Worm (Caenorhabditis elegans) whole organism, young adult: ENCODE data around the gene mig-22.

Experiments
- C06A6.2 ChIP-seq: fragments of 200-800 bp; sonication (Bioruptor generic); conservative IDR thresholded peaks from 2 replicates; pipeline ENCODE4 v1.3.6; 2022; ENCODE audit warnings: missing genetic modification characterization, missing compliant biosample characterization
- D2030.7 ChIP-seq: fragments of 200-800 bp; sonication (Bioruptor generic); IDR thresholded peaks from 2 replicates; pipeline ENCODE4 v1.3.6; 2022; ENCODE audit warnings: missing genetic modification reagents, missing genetic modification characterization, missing compliant biosample characterization
- F10E7.11 ChIP-seq: sonication (generic microtip); optimal IDR thresholded peaks from 2 replicates; lab custom pipeline; 2017; ENCODE audit warnings: mild to moderate bottlenecking, missing genetic modification characterization, moderate library complexity, missing compliant biosample characterization
- F33H1.4 ChIP-seq: fragments of 200-800 bp; sonication (Bioruptor generic); IDR thresholded peaks from 2 replicates; pipeline ENCODE4 v1.3.6; 2022; ENCODE audit warnings: missing genetic modification reagents, missing genetic modification characterization, missing compliant biosample characterization
- F52B5.7 ChIP-seq: sonication (generic microtip); optimal IDR thresholded peaks from 2 replicates; lab custom pipeline; 2016; ENCODE audit warnings: mild to moderate bottlenecking, missing genetic modification characterization, missing compliant biosample characterization
- F57A8.1 ChIP-seq: fragments of 200-800 bp; sonication (Bioruptor generic); optimal IDR thresholded peaks from 2 replicates; lab custom pipeline; 2018; ENCODE audit warnings: mild to moderate bottlenecking, missing genetic modification characterization, moderate library complexity, missing compliant biosample characterization
- K11D2.4 ChIP-seq: fragments of 200-800 bp; sonication (Bioruptor generic); IDR thresholded peaks from 2 replicates; pipeline ENCODE4 v1.3.6; 2022; ENCODE audit warnings: missing genetic modification reagents, missing genetic modification characterization, missing compliant biosample characterization
- K12H6.12 ChIP-seq: fragments of 200-800 bp; sonication (Bioruptor generic); optimal IDR thresholded peaks from 2 replicates; lab custom pipeline; 2018; ENCODE audit warnings: mild to moderate bottlenecking, missing genetic modification characterization, missing compliant biosample characterization
- athp-1 ChIP-seq: sonication (generic microtip); optimal IDR thresholded peaks from 2 replicates; lab custom pipeline; 2017; ENCODE audit warnings: mild to moderate bottlenecking, missing genetic modification characterization, missing compliant biosample characterization
- attf-5 ChIP-seq: fragments of 200-800 bp; sonication (Bioruptor generic); optimal IDR thresholded peaks from 2 replicates; lab custom pipeline; 2018; ENCODE audit warnings: mild to moderate bottlenecking, missing genetic modification characterization, missing compliant biosample characterization
- attf-6 ChIP-seq: fragments of 200-800 bp; sonication (Bioruptor generic); IDR thresholded peaks from 2 replicates; pipeline ENCODE4 v1.3.6; 2022; ENCODE audit warnings: missing genetic modification reagents, missing genetic modification characterization, missing compliant biosample characterization
- ceh-79 ChIP-seq: sonication (generic microtip); optimal IDR thresholded peaks from 2 replicates; lab custom pipeline; 2017; ENCODE audit warnings: mild to moderate bottlenecking, missing genetic modification characterization, missing compliant biosample characterization
- chd-7 ChIP-seq: sonication (generic microtip); optimal IDR thresholded peaks from 2 replicates; lab custom pipeline; 2016; ENCODE audit warnings: mild to moderate bottlenecking, missing genetic modification characterization, moderate library complexity, missing compliant biosample characterization
- dox-1 ChIP-seq: fragments of 200-800 bp; sonication (Bioruptor generic); IDR thresholded peaks from 2 replicates; pipeline ENCODE4 v1.3.6; 2022; ENCODE audit warnings: missing genetic modification reagents, missing genetic modification characterization, missing compliant biosample characterization
- dpff-1 ChIP-seq: sonication (generic microtip); optimal IDR thresholded peaks from 2 replicates; lab custom pipeline; 2017; ENCODE audit warnings: mild to moderate bottlenecking, missing genetic modification characterization, missing compliant biosample characterization
- egl-18 ChIP-seq: fragments of 200-800 bp; sonication (Bioruptor generic); IDR thresholded peaks from 2 replicates; pipeline ENCODE4 v1.3.6; 2022; ENCODE audit warnings: missing genetic modification reagents, missing genetic modification characterization, missing compliant biosample characterization
- egl-44 ChIP-seq: fragments of 200-800 bp; sonication (Bioruptor generic); IDR thresholded peaks from 2 replicates; pipeline ENCODE4 v1.3.6; 2022; ENCODE audit warnings: missing genetic modification reagents, missing genetic modification characterization, missing compliant biosample characterization
- ets-4 ChIP-seq: fragments of 200-800 bp; sonication (Bioruptor generic); optimal IDR thresholded peaks from 2 replicates; lab custom pipeline; 2018; ENCODE audit warnings: mild to moderate bottlenecking, missing genetic modification characterization, missing compliant biosample characterization
- fkh-3 ChIP-seq: sonication (generic microtip); optimal IDR thresholded peaks from 2 replicates; lab custom pipeline; 2016; ENCODE audit warnings: mild to moderate bottlenecking, missing genetic modification characterization, missing compliant biosample characterization
- gei-17 ChIP-seq: fragments of 200-800 bp; sonication (Bioruptor generic); optimal IDR thresholded peaks from 2 replicates; lab custom pipeline; 2018; ENCODE audit warnings: mild to moderate bottlenecking, missing genetic modification characterization, missing compliant biosample characterization
- hmg-1.2 ChIP-seq: fragments of 200-800 bp; sonication (Bioruptor generic); IDR thresholded peaks from 2 replicates; pipeline ENCODE4 v1.3.6; 2022; ENCODE audit warnings: missing genetic modification reagents, missing genetic modification characterization, missing compliant biosample characterization
- hmg-20 ChIP-seq: fragments of 200-800 bp; sonication (Bioruptor generic); IDR thresholded peaks from 2 replicates; pipeline ENCODE4 v1.3.6; 2022; ENCODE audit warnings: missing genetic modification reagents, missing genetic modification characterization, missing compliant biosample characterization
- hrde-1 ChIP-seq: sonication (generic microtip); optimal IDR thresholded peaks from 2 replicates; lab custom pipeline; 2016; ENCODE audit warnings: missing genetic modification characterization, mild to moderate bottlenecking, missing compliant biosample characterization, moderate library complexity, missing genotype, missing genetic modification reagents, borderline replicate concordance
- lag-1 ChIP-seq: fragments of 200-800 bp; sonication (Bioruptor generic); IDR thresholded peaks from 2 replicates; pipeline ENCODE4 v1.3.6; 2022; ENCODE audit warnings: missing genetic modification reagents, missing genetic modification characterization, missing compliant biosample characterization
- let-607 ChIP-seq, 2 experiments: fragments of 200-800 bp in 1 of 2; sonication (Bioruptor generic) in 1 of 2; sonication (generic microtip) in 1 of 2; optimal IDR thresholded peaks; 2 replicates each; lab custom pipeline; 2016 to 2018; ENCODE audit warnings: mild to moderate bottlenecking in 2 of 2, missing compliant biosample characterization in 2 of 2, missing genetic modification characterization in 2 of 2, moderate library complexity in 2 of 2, missing genotype in 1 of 2
- lin-40 ChIP-seq: sonication (generic microtip); optimal IDR thresholded peaks from 2 replicates; lab custom pipeline; 2016; ENCODE audit warnings: missing genetic modification characterization, mild to moderate bottlenecking, missing compliant biosample characterization, missing genotype, missing genetic modification reagents
- lin-54 ChIP-seq: fragments of 200-800 bp; sonication (Bioruptor generic); optimal IDR thresholded peaks from 2 replicates; lab custom pipeline; 2018; ENCODE audit warnings: mild to moderate bottlenecking, missing genetic modification characterization, missing compliant biosample characterization
- lsl-1 ChIP-seq: fragments of 200-800 bp; sonication (Bioruptor generic); optimal IDR thresholded peaks from 2 replicates; lab custom pipeline; 2018; ENCODE audit warnings: mild to moderate bottlenecking, missing genetic modification characterization, moderate library complexity, missing compliant biosample characterization
- madf-10 ChIP-seq: sonication (generic microtip); optimal IDR thresholded peaks from 2 replicates; lab custom pipeline; 2016; ENCODE audit warnings: mild to moderate bottlenecking, missing genetic modification characterization, missing compliant biosample characterization
- mcd-1 ChIP-seq: fragments of 200-800 bp; sonication (Bioruptor generic); IDR thresholded peaks from 2 replicates; pipeline ENCODE4 v1.3.6; 2022; ENCODE audit warnings: missing genetic modification reagents, missing genetic modification characterization, missing compliant biosample characterization
- nfyb-1 ChIP-seq: fragments of 200-800 bp; sonication (Bioruptor generic); IDR thresholded peaks from 2 replicates; pipeline ENCODE4 v1.3.6; 2022; ENCODE audit warnings: missing genetic modification reagents, missing genetic modification characterization, missing compliant biosample characterization
- nhr-80 ChIP-seq: sonication (generic microtip); optimal IDR thresholded peaks from 2 replicates; lab custom pipeline; 2016; ENCODE audit warnings: missing genetic modification characterization, missing compliant biosample characterization
- pbrm-1 ChIP-seq: fragments of 200-800 bp; sonication (Bioruptor generic); IDR thresholded peaks from 2 replicates; pipeline ENCODE4 v1.3.6; 2022; ENCODE audit warnings: missing genetic modification reagents, missing genetic modification characterization, missing compliant biosample characterization
- rcor-1 ChIP-seq: fragments of 200-800 bp; sonication (Bioruptor generic); IDR thresholded peaks from 2 replicates; pipeline ENCODE4 v1.3.6; 2022; ENCODE audit warnings: missing genetic modification reagents, missing genetic modification characterization, missing compliant biosample characterization
- snpc-3.4 ChIP-seq: sonication (generic microtip); optimal IDR thresholded peaks from 2 replicates; lab custom pipeline; 2017; ENCODE audit warnings: missing genetic modification characterization, mild to moderate bottlenecking, missing compliant biosample characterization, antibody characterized with exemption, moderate library complexity, missing genotype, missing genetic modification reagents
- somi-1 ChIP-seq: fragments of 200-800 bp; sonication (Bioruptor generic); optimal IDR thresholded peaks from 2 replicates; lab custom pipeline; 2018; ENCODE audit warnings: mild to moderate bottlenecking, missing genetic modification characterization, missing compliant biosample characterization
- tlf-1 ChIP-seq: fragments of 200-800 bp; sonication (Bioruptor generic); optimal IDR thresholded peaks from 2 replicates; lab custom pipeline; 2018; ENCODE audit warnings: mild to moderate bottlenecking, missing genetic modification characterization, missing compliant biosample characterization
- zfh-2 ChIP-seq: fragments of 200-800 bp; sonication (Bioruptor generic); conservative IDR thresholded peaks from 2 replicates; pipeline ENCODE4 v1.3.6; 2022; ENCODE audit warnings: missing genetic modification reagents, missing genetic modification characterization, missing compliant biosample characterization
- zim-3 ChIP-seq: sonication (generic microtip); optimal IDR thresholded peaks from 2 replicates; lab custom pipeline; 2017; ENCODE audit warnings: mild to moderate bottlenecking, missing genetic modification characterization, moderate library complexity, missing compliant biosample characterization
- ztf-18 ChIP-seq: sonication (generic microtip); optimal IDR thresholded peaks from 2 replicates; lab custom pipeline; 2016; ENCODE audit warnings: missing genotype, mild to moderate bottlenecking, missing genetic modification characterization, missing compliant biosample characterization
- ztf-22 ChIP-seq: fragments of 200-800 bp; sonication (Bioruptor generic); optimal IDR thresholded peaks from 2 replicates; lab custom pipeline; 2018; ENCODE audit warnings: mild to moderate bottlenecking, missing genetic modification characterization, moderate library complexity, missing compliant biosample characterization
- ztf-25 ChIP-seq: fragments of 200-800 bp; sonication (Bioruptor generic); IDR thresholded peaks from 2 replicates; pipeline ENCODE4 v1.3.6; 2022; ENCODE audit warnings: missing genetic modification reagents, missing genetic modification characterization, missing compliant biosample characterization
- ztf-26 ChIP-seq: sonication (generic microtip); optimal IDR thresholded peaks from 2 replicates; lab custom pipeline; 2017; ENCODE audit warnings: missing genetic modification characterization, missing compliant biosample characterization
- ztf-3 ChIP-seq: fragments of 200-800 bp; sonication (Bioruptor generic); optimal IDR thresholded peaks from 2 replicates; lab custom pipeline; 2018; ENCODE audit warnings: mild to moderate bottlenecking, missing genetic modification characterization, missing compliant biosample characterization

mig-22 gene

DNA sequence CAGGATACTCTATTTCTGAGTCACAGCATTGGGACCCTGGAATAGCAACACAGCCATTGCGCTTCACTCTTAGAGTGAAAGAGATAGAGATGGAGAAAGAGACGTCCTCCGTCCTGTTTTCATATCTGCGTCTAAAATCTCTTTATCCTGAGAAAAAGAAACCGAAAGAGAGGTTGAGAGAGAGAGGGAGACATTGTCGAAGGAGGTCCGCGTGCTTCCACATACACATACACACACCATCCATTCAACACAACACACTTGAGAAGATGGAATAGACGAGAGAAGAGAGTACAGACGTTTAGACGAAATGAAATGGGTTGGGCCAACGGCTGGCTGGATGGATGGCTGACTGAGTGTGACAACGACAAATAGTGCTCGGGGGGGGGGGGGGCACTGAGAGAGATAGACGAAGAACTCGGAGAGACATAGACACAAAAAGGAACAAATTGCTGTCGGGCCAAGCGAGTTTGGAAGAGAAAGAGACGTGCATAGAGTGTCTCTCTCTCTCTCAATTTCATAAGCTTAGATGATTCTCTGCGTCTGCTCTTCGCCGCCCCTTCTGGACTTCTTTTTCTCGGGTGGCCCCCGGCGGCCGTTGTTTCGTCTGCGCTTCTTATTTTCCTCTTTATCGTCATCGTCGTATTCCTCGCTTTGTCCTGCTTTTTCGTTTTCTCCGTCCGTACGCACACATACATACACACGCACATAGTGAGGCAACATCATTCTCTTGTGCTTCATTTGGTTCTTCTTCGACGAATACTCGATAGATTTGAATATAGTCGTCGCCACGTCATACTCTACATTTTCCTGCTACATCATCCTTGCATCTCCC, 33.0 kb upstream of the mig-22 start, which contains the start of gene F54F2.6 (continued):
- TF ChIP-seq gei-17 (GFP tag; lab: Kevin White, UChicago) = peak; percentile 25
- TF ChIP-seq somi-1 (GFP tag; lab: Kevin White, UChicago) = peak; percentile 91
- TF ChIP-seq ztf-26 (tag; lab: Kevin White, UChicago) = peak; percentile 51
- no peak for TF ChIP-seq rcor-1
- peak; percentile 59 for TF ChIP-seq mcd-1 (GFP tag; lab: Robert Waterston, UW)
- peak; percentile 77 for TF ChIP-seq lin-40 (tag; lab: Kevin White, UChicago)
- TF ChIP-seq dox-1 (GFP tag; lab: Robert Waterston, UW) = peak; percentile 77
- TF ChIP-seq ceh-79 (tag; lab: Kevin White, UChicago) = no peak
- TF ChIP-seq chd-7 (tag; lab: Kevin White, UChicago) = peak; percentile 82
- peak in 1 of 2 experiments; percentile 36 for TF ChIP-seq let-607 (tag; optimal IDR thresholded peaks at IDR 0.05; lab: Kevin White, UChicago)
- TF ChIP-seq attf-5 (GFP tag; lab: Kevin White, UChicago) = peak; percentile 86
- TF ChIP-seq madf-10 (tag; lab: Kevin White, UChicago) = peak; percentile 42
- peak; percentile 66 for TF ChIP-seq hmg-1.2 (GFP tag; lab: Robert Waterston, UW)
- no peak for TF ChIP-seq hrde-1 (tag; lab: Kevin White, UChicago)
- peak; percentile 1 for TF ChIP-seq athp-1 (tag; lab: Kevin White, UChicago)
- peak; percentile 53 for TF ChIP-seq ztf-3 (GFP tag; lab: Kevin White, UChicago)
- TF ChIP-seq F10E7.11 = peak; percentile 9
- 0 out of 2 replicates have a peak, but pooled peaks have one; percentile 8 for TF ChIP-seq egl-18
- peak; percentile 36 for TF ChIP-seq lin-54 (GFP tag; lab: Kevin White, UChicago)
- peak; percentile 20 for TF ChIP-seq dpff-1
- peak; percentile 16 for TF ChIP-seq tlf-1 (GFP tag; lab: Kevin White, UChicago)

ce11 chrIII:8797211-8797733, 30.1 kb upstream of the mig-22 start:
- TF ChIP-seq K11D2.4 (GFP tag; lab: Robert Waterston, UW) (peak; percentile 74), lin-54 (GFP tag; lab: Kevin White, UChicago) (peak; percentile 20), let-607 (tag; optimal IDR thresholded peaks at IDR 0.05; lab: Kevin White, UChicago) (peak; percentile 9 to 78), ztf-22 (GFP tag; lab: Kevin White, UChicago) (peak; percentile 81), ztf-18 (no peak), F57A8.1 (GFP tag; lab: Kevin White, UChicago) (no peak), egl-44 (GFP tag; lab: Robert Waterston, UW) (peak; percentile 67; the same call in 1 of the 2 replicates), snpc-3.4 (tag; lab: Kevin White, UChicago) (no peak), ceh-79 (tag; lab: Kevin White, UChicago) (no peak), F52B5.7 (tag; lab: Kevin White, UChicago) (peak; percentile 16), pbrm-1 (GFP tag; lab: Robert Waterston, UW) (0 out of 2 replicates have a peak, but pooled peaks have one; percentile 17), athp-1 (tag; lab: Kevin White, UChicago) (no peak), zim-3 (tag; lab: Kevin White, UChicago) (no peak), hmg-20 (GFP tag; lab: Robert Waterston, UW) (0 out of 2 replicates have a peak, but pooled peaks have one; percentile 8), ets-4 (GFP tag; lab: Kevin White, UChicago) (peak; percentile 80), mcd-1 (GFP tag; lab: Robert Waterston, UW) (peak; percentile 55), F33H1.4 (GFP tag; lab: Robert Waterston, UW) (0 out of 2 replicates have a peak, but pooled peaks have one; percentile 6), chd-7 (tag; lab: Kevin White, UChicago) (peak; percentile 71), lag-1 (no peak), ztf-25 (no peak), attf-6 (no peak), zfh-2 (peak; percentile 75), lsl-1 (GFP tag; lab: Kevin White, UChicago) (peak; percentile 9), D2030.7 (GFP tag; lab: Robert Waterston, UW) (no peak), nfyb-1 (GFP tag; lab: Robert Waterston, UW) (0 out of 2 replicates have a peak, but pooled peaks have one; percentile 68), tlf-1 (GFP tag; lab: Kevin White, UChicago) (peak; percentile 9), fkh-3 (tag; lab: Kevin White, UChicago) (no peak), nhr-80 (tag; lab: Kevin White, UChicago) (peak; percentile 99), C06A6.2 (peak; percentile 65), K12H6.12 (tag; lab: Kevin White, UChicago) (peak; percentile 81)
